Worm (Caenorhabditis elegans) whole organism, late embryonic: Measurements from ENCODE around the gene srd-10.

Source experiments
- K02D7.2 ChIP-seq: sonication (generic microtip); optimal IDR thresholded peaks from 2 replicates; lab custom pipeline; 2017; ENCODE audit warnings: mild to moderate bottlenecking, missing genetic modification characterization, missing compliant biosample characterization
- K09A11.1 ChIP-seq: sonication (generic microtip); optimal IDR thresholded peaks from 2 replicates; lab custom pipeline; 2017; ENCODE audit warnings: antibody characterized with exemption, mild to moderate bottlenecking, missing genetic modification characterization, missing compliant biosample characterization; ENCODE audit not compliant: insufficient read depth
- Y22D7AL.16 ChIP-seq: sonication (generic microtip); optimal IDR thresholded peaks from 2 replicates; lab custom pipeline; 2016; ENCODE audit warnings: missing genetic modification characterization, missing compliant biosample characterization
- ama-1 ChIP-seq: fragments of 150-350 bp; optimal IDR thresholded peaks from 2 replicates; lab custom pipeline; 2014
- ceh-14 ChIP-seq: sonication (generic microtip); optimal IDR thresholded peaks from 2 replicates; lab custom pipeline; 2016; ENCODE audit warnings: missing genotype, missing genetic modification characterization, missing compliant biosample characterization
- ceh-2 ChIP-seq: sonication (generic microtip); optimal IDR thresholded peaks from 2 replicates; lab custom pipeline; 2016; ENCODE audit warnings: missing genotype, missing genetic modification characterization, missing compliant biosample characterization
- ceh-48 ChIP-seq: sonication (generic microtip); optimal IDR thresholded peaks from 2 replicates; lab custom pipeline; 2016; ENCODE audit warnings: missing genetic modification characterization, inconsistent platforms, missing compliant biosample characterization
- hlh-30 ChIP-seq: sonication (generic microtip); optimal IDR thresholded peaks from 2 replicates; lab custom pipeline; 2017; ENCODE audit warnings: antibody characterized with exemption, missing genetic modification characterization, missing compliant biosample characterization; ENCODE audit not compliant: insufficient read depth
- odd-2 ChIP-seq: sonication (generic microtip); optimal IDR thresholded peaks from 2 replicates; lab custom pipeline; 2017; ENCODE audit warnings: antibody characterized with exemption, mild to moderate bottlenecking, missing genetic modification characterization, missing compliant biosample characterization
- pha-4 ChIP-seq: fragments of 150-350 bp; optimal IDR thresholded peaks from 2 replicates; lab custom pipeline; 2018; ENCODE audit warnings: missing biosample characterization, missing genetic modification reagents, missing genetic modification characterization
- pqm-1 ChIP-seq: sonication (generic microtip); optimal IDR thresholded peaks from 2 replicates; lab custom pipeline; 2016; ENCODE audit warnings: missing genetic modification characterization, missing compliant biosample characterization
- syd-9 ChIP-seq: sonication (generic microtip); optimal IDR thresholded peaks from 2 replicates; lab custom pipeline; 2016; ENCODE audit warnings: mild to moderate bottlenecking, missing genetic modification characterization, moderate library complexity, missing compliant biosample characterization
- tbx-7 ChIP-seq: sonication (generic microtip); optimal IDR thresholded peaks from 2 replicates; lab custom pipeline; 2016; ENCODE audit warnings: missing genotype, missing genetic modification characterization, missing compliant biosample characterization

Gene srd-10

ce11 chrIV:13623533-13623932, 48.7 kb downstream of the srd-10 start, which contains the start of gene C08F11.1:
C08F11.1 (plus strand) TSS chrIV:13623833.
- TF ChIP-seq odd-2 (no peak), Y22D7AL.16 (tag; lab: Kevin White, UChicago) (no peak), ceh-14 (tag; lab: Kevin White, UChicago) (no peak), K09A11.1 (tag; lab: Kevin White, UChicago) (no peak), ceh-48 (tag; lab: Kevin White, UChicago) (no peak), ama-1 (lab: Kevin White, UChicago) (no peak), pqm-1 (tag; lab: Kevin White, UChicago) (no peak), tbx-7 (tag; lab: Kevin White, UChicago) (no peak), hlh-30 (tag; lab: Kevin White, UChicago) (no peak), syd-9 (no peak), K02D7.2 (tag; lab: Kevin White, UChicago) (no peak), pha-4 (no peak), ceh-2 (tag; lab: Kevin White, UChicago) (no peak)
- TF ChIP-seq, all 69 proteins: peak for 0
